Fruit fly (Drosophila melanogaster) whole organism: ENCODE data around the gene Arf1.

Experiments used
- CG8478 ChIP-seq: fragments of >200 bp; optimal IDR thresholded peaks from 2 replicates; lab custom pipeline; 2018; ENCODE audit warnings: inconsistent platforms
- Dll ChIP-seq: fragments of >200 bp; optimal IDR thresholded peaks from 2 replicates; lab custom pipeline; 2017
- psq ChIP-seq: fragments of >200 bp; optimal IDR thresholded peaks from 2 replicates; lab custom pipeline; 2017

dm6 chr3L:22853412-22853811 is 18.6 kb downstream of the Arf1 start, which contains the start of gene CG32462:
- no peak for TF ChIP-seq CG8478 (lab: Kevin White, UChicago)
- no peak for TF ChIP-seq Dll (lab: Kevin White, UChicago)
- TF ChIP-seq psq (lab: Kevin White, UChicago) = no peak
